Fruit fly (Drosophila melanogaster): Measurements from ENCODE around the gene Ccm3.

The Ccm3 gene

dm6 chr3R:15356645-15357431 lies 14.9 kb upstream of the Ccm3 start, which contains the start of the genes Atg4b and Hibch (continued):
- TF ChIP-seq pfk (GFP tag; optimal IDR thresholded peaks at IDR 0.05): peak; percentile 47
- peak; percentile 58 for TF ChIP-seq CG18011 (GFP tag; optimal IDR thresholded peaks at IDR 0.05)
- TF ChIP-seq Dad (GFP tag; optimal IDR thresholded peaks at IDR 0.05): no peak
- TF ChIP-seq insv (GFP tag; optimal IDR thresholded peaks at IDR 0.05): peak in 1 of 2 experiments; percentile 70
- TF ChIP-seq CG6765 (GFP tag; optimal IDR thresholded peaks at IDR 0.05): peak; percentile 70
- no peak for TF ChIP-seq bigmax (GFP tag; optimal IDR thresholded peaks at IDR 0.05)
- peak; percentile 85 for TF ChIP-seq phol (tag; optimal IDR thresholded peaks at IDR 0.05)
- TF ChIP-seq CHES-1-like (GFP tag; optimal IDR thresholded peaks at IDR 0.05): peak; percentile 5
- no peak; the same call in 1 of the 3 replicates for TF ChIP-seq CG11695 (GFP tag; IDR thresholded peaks at IDR 0.05)
- peak; percentile 82 for TF ChIP-seq CG11085 (GFP tag; IDR thresholded peaks at IDR 0.05)
- TF ChIP-seq tap (tag; optimal IDR thresholded peaks at IDR 0.05): no peak
- peak; percentile 81 for TF ChIP-seq Gug (GFP tag; IDR thresholded peaks at IDR 0.05)
- peak; percentile 92 for TF ChIP-seq CG2712 (tag; optimal IDR thresholded peaks at IDR 0.05)
- no peak for TF ChIP-seq CkIIα-i1 (GFP tag; IDR thresholded peaks at IDR 0.05)
- TF ChIP-seq CG14014 (GFP tag; IDR thresholded peaks at IDR 0.05): peak; percentile 69
- TF ChIP-seq mld (GFP tag; IDR thresholded peaks at IDR 0.05; ENCODE audit: partially characterized antibody): no peak
- no peak for TF ChIP-seq gce (GFP tag; IDR thresholded peaks at IDR 0.05)
- TF ChIP-seq CG17568 (GFP tag; optimal IDR thresholded peaks at IDR 0.05): no peak
- peak; percentile 59; the same call in 1 of the 2 replicates for TF ChIP-seq CG43689 (GFP tag; IDR thresholded peaks at IDR 0.05)
- TF ChIP-seq cas (GFP tag; IDR thresholded peaks at IDR 0.05): peak; percentile 69; the same call in 1 of the 2 replicates
- TF ChIP-seq Dip3 (GFP tag; optimal IDR thresholded peaks at IDR 0.05): peak; percentile 48
- TF ChIP-seq nerfin-1 (tag; optimal IDR thresholded peaks at IDR 0.05): peak; percentile 79
- TF ChIP-seq cg (GFP tag; optimal IDR thresholded peaks at IDR 0.05): no peak
- peak; percentile 60; the same call in 1 of the 3 replicates for TF ChIP-seq CG2889 (GFP tag; IDR thresholded peaks at IDR 0.05)
- TF ChIP-seq fd102C (GFP tag; optimal IDR thresholded peaks at IDR 0.05): no peak
- no peak for TF ChIP-seq sqz (GFP tag; optimal IDR thresholded peaks at IDR 0.05)
- 0 out of 2 replicates have a peak, but pooled peaks have one; percentile 42 for TF ChIP-seq chm (GFP tag; IDR thresholded peaks at IDR 0.05)
- no peak for TF ChIP-seq her (GFP tag; optimal IDR thresholded peaks at IDR 0.05)
- peak; percentile 83 for TF ChIP-seq sob (GFP tag; IDR thresholded peaks at IDR 0.05)
- TF ChIP-seq CG3995 (GFP tag; optimal IDR thresholded peaks at IDR 0.05): peak; percentile 57
- peak; percentile 78 for TF ChIP-seq scrt (GFP tag; optimal IDR thresholded peaks at IDR 0.05)
- TF ChIP-seq kay (GFP tag; optimal IDR thresholded peaks at IDR 0.05): no peak
- TF ChIP-seq CG7839 (tag; optimal IDR thresholded peaks at IDR 0.05): peak; percentile 89
- peak; percentile 94 for TF ChIP-seq CG9932 (GFP tag; IDR thresholded peaks at IDR 0.05)
- TF ChIP-seq HmgD (GFP tag; optimal IDR thresholded peaks at IDR 0.05): no peak
- no peak for TF ChIP-seq D19A (tag; optimal IDR thresholded peaks at IDR 0.05)
- TF ChIP-seq hbn (GFP tag; IDR thresholded peaks at IDR 0.05; ENCODE audit: partially characterized antibody): no peak
- TF ChIP-seq Kr (GFP tag; optimal IDR thresholded peaks at IDR 0.05): no peak
- TF ChIP-seq CG7745 (tag; optimal IDR thresholded peaks at IDR 0.05): no peak
- TF ChIP-seq Ets65A (GFP tag): peak; percentile 89
- TF ChIP-seq Adf1 (GFP tag; IDR thresholded peaks at IDR 0.05): peak; percentile 43; the same call in 1 of the 2 replicates
- TF ChIP-seq crc (GFP tag; optimal IDR thresholded peaks at IDR 0.05): no peak
- no peak for TF ChIP-seq Optix (GFP tag; IDR thresholded peaks at IDR 0.05)
- TF ChIP-seq CG5180 (GFP tag; optimal IDR thresholded peaks at IDR 0.05): no peak
- peak; percentile 69; the same call in 2 of the 3 replicates for TF ChIP-seq CG3726 (GFP tag; IDR thresholded peaks at IDR 0.05)
- TF ChIP-seq CG9609 (GFP tag; optimal IDR thresholded peaks at IDR 0.05): peak; percentile 1
- peak; percentile 86 for TF ChIP-seq Fer2 (tag; optimal IDR thresholded peaks at IDR 0.05)
- peak; percentile 46 for TF ChIP-seq mam (GFP tag; optimal IDR thresholded peaks at IDR 0.05)
- TF ChIP-seq Trl (optimal IDR thresholded peaks at IDR 0.05): no peak
- no peak for TF ChIP-seq Trl (GFP tag; optimal IDR thresholded peaks at IDR 0.05)
